Worm (Caenorhabditis elegans): Measurements from ENCODE around the gene faah-4.

DNA sequence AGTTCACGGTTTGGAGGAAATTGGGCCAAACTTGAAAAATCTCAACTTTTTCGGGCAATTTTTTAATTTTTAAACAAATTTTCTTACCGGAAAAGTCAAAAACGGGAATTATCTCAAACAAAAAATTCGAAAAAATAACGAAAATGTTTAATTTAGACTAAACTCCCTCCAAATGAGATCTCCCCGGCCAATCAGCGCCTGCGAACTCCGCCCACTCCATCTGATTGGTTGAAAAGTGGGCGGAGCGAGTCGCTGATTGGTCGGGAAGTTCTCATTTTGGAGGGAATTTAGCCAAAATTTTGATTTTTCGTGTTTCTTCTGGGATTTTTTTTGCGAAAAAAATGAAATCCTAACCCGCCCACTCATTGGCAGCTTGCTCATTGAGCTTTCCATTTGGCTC, 13.0 kb downstream of the faah-4 start:
- no peak for TF ChIP-seq ztf-18 (tag; optimal IDR thresholded peaks at IDR 0.05)
- no peak for TF ChIP-seq pha-4 (tag; optimal IDR thresholded peaks at IDR 0.05)
- TF ChIP-seq nhr-27 (tag; optimal IDR thresholded peaks at IDR 0.05) = no peak
- no peak for TF ChIP-seq athp-1 (tag; optimal IDR thresholded peaks at IDR 0.05)
- TF ChIP-seq Y53F4B.3 (GFP tag; IDR thresholded peaks at IDR 0.05) = no peak
- TF ChIP-seq sdz-38 (tag; optimal IDR thresholded peaks at IDR 0.05) = no peak
- TF ChIP-seq Y56A3A.18 (GFP tag; IDR thresholded peaks at IDR 0.05) = no peak
- no peak for TF ChIP-seq lsl-1 (GFP tag; optimal IDR thresholded peaks at IDR 0.05)
- no peak for TF ChIP-seq aptf-2 (GFP tag; conservative IDR thresholded peaks at IDR 0.05)
- no peak for TF ChIP-seq nfya-1 (tag; optimal IDR thresholded peaks at IDR 0.05; ENCODE audit: borderline replicate concordance, insufficient read depth)
- no peak for TF ChIP-seq Y95B8A.8 (GFP tag; IDR thresholded peaks at IDR 0.05)
- no peak for TF ChIP-seq egrh-3 (GFP tag; IDR thresholded peaks at IDR 0.05)
- no peak for TF ChIP-seq F39B2.1 (GFP tag; IDR thresholded peaks at IDR 0.05)

All from whole organism, young adult.